Worm (Caenorhabditis elegans) whole organism, L4 larva: ENCODE measurements around the gene pqn-8.

Experiments used
- ama-1 ChIP-seq: fragments of 150-350 bp; optimal IDR thresholded peaks from 2 replicates; lab custom pipeline; 2014; ENCODE audit warnings: inconsistent platforms, mixed read lengths
- ceh-82 ChIP-seq: sonication (generic microtip); optimal IDR thresholded peaks from 2 replicates; lab custom pipeline; 2017; ENCODE audit warnings: missing biosample characterization, missing genetic modification characterization
- fos-1 ChIP-seq: fragments of 150-350 bp; optimal IDR thresholded peaks from 2 replicates; lab custom pipeline; 2014; ENCODE audit warnings: missing biosample characterization, missing genetic modification characterization
- nhr-11 ChIP-seq: fragments of 150-350 bp; optimal IDR thresholded peaks from 2 replicates; lab custom pipeline; 2014; ENCODE audit warnings: missing biosample characterization, missing genetic modification characterization
- nhr-6 ChIP-seq: fragments of 150-350 bp; optimal IDR thresholded peaks from 2 replicates; lab custom pipeline; 2014; ENCODE audit warnings: missing biosample characterization, missing genetic modification characterization
- unc-62 ChIP-seq, 3 experiments: fragments of 150-350 bp in 1 of 3; sonication (generic microtip); optimal IDR thresholded peaks in 2 of 3; peaks in 1 of 3; 1 replicate in 1 of 3; 2 replicates in 2 of 3; lab custom pipeline; 2014 to 2017; ENCODE audit warnings: missing biosample characterization in 3 of 3, missing genetic modification characterization in 3 of 3, missing genetic modification reagents in 3 of 3, missing genotype in 1 of 3

DNA sequence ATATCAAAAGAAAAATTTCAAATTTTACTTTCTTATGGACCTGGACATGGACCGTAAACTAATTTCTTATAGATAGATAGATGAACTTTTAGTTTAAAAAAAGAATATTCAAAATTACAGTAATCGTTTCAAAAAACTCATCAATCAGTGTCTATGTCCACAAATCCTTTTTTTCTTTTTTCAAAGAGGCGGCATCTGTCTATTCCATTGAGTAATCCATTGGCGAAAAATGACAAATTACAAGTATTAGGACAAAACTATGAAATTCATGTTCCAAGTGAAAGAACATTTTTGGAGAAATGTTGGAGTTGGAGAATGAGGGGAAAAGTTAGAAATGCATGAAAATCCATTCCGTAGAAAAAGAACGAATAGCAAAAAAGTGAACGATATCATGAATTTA, 12.2 kb downstream of the pqn-8 start:
- TF ChIP-seq nhr-11 (tag; lab: Kevin White, UChicago) (no peak), ceh-82 (no peak), nhr-6 (tag; lab: Kevin White, UChicago) (no peak), fos-1 (tag; lab: Kevin White, UChicago) (no peak), ama-1 (lab: Kevin White, UChicago) (no peak), unc-62 (GFP tag; optimal IDR thresholded peaks at IDR 0.05 in 1 of 2; lab: Kevin White, UChicago) (no peak), unc-62 (tag; optimal IDR thresholded peaks at IDR 0.05; lab: Kevin White, UChicago) (no peak)
